Fruit fly (Drosophila melanogaster) whole organism, embryonic: Measurements from ENCODE around the gene CG6126.

Experiments
- ATbp ChIP-seq: fragments of 200-800 bp; sonication (Bioruptor generic); optimal IDR thresholded peaks from 2 replicates; lab custom pipeline; 2017; ENCODE audit warnings: missing biosample characterization, mild to moderate bottlenecking, missing genetic modification characterization, missing genetic modification reagents
- Bdp1 ChIP-seq: fragments of 200-800 bp; sonication (Bioruptor generic); optimal IDR thresholded peaks from 3 replicates; lab custom pipeline; 2016; ENCODE audit warnings: missing biosample characterization, missing genetic modification characterization
- CG11093 ChIP-seq: fragments of 200-800 bp; sonication (Bioruptor generic); IDR thresholded peaks from 3 replicates; pipeline ENCODE4 v1.3.6; 2022; ENCODE audit warnings: missing biosample characterization, missing genetic modification characterization
- CG11696 ChIP-seq: fragments of 200-800 bp; sonication (Bioruptor generic); IDR thresholded peaks from 2 replicates; pipeline ENCODE4 v1.3.6; 2022; ENCODE audit warnings: missing biosample characterization, missing genetic modification characterization
- CG14667 ChIP-seq: fragments of 200-800 bp; sonication (Bioruptor generic); IDR thresholded peaks from 2 replicates; pipeline ENCODE4 v1.3.6; 2022; ENCODE audit warnings: missing biosample characterization, missing genetic modification characterization
- CG16863 ChIP-seq: fragments of 200-800 bp; sonication (Bioruptor generic); optimal IDR thresholded peaks from 3 replicates; lab custom pipeline; 2016; ENCODE audit warnings: missing biosample characterization, missing genetic modification characterization
- CG17328 ChIP-seq: fragments of 200-800 bp; sonication (Bioruptor generic); IDR thresholded peaks from 2 replicates; pipeline ENCODE4 v1.3.6; 2022; ENCODE audit warnings: missing biosample characterization, missing genetic modification characterization
- CG17385 ChIP-seq: fragments of 200-800 bp; sonication (Bioruptor generic); optimal IDR thresholded peaks from 3 replicates; lab custom pipeline; 2018; ENCODE audit warnings: missing biosample characterization, mild to moderate bottlenecking, missing genetic modification characterization
- CG1832 ChIP-seq: fragments of 200-800 bp; sonication (Bioruptor generic); optimal IDR thresholded peaks from 2 replicates; lab custom pipeline; 2017; ENCODE audit warnings: missing biosample characterization, mild to moderate bottlenecking, missing genetic modification characterization, inconsistent platforms
- CG31365 ChIP-seq: fragments of 200-800 bp; sonication (Bioruptor generic); optimal IDR thresholded peaks from 2 replicates; lab custom pipeline; 2018; ENCODE audit warnings: missing biosample characterization, mild to moderate bottlenecking, missing genetic modification characterization
- CG33557 ChIP-seq: fragments of 200-800 bp; sonication (Bioruptor generic); optimal IDR thresholded peaks from 2 replicates; lab custom pipeline; 2019; ENCODE audit warnings: missing biosample characterization, mild to moderate bottlenecking, missing genetic modification characterization, moderate library complexity
- CG3407 ChIP-seq: fragments of 200-800 bp; sonication (Bioruptor generic); optimal IDR thresholded peaks from 2 replicates; lab custom pipeline; 2018; ENCODE audit warnings: missing biosample characterization, mild to moderate bottlenecking, missing genetic modification characterization
- CG34422 ChIP-seq: fragments of 200-800 bp; sonication (Bioruptor generic); IDR thresholded peaks from 3 replicates; pipeline ENCODE4 v1.3.6; 2022; ENCODE audit warnings: missing biosample characterization, missing genetic modification characterization
- CG3838 ChIP-seq: fragments of 200-800 bp; sonication (Bioruptor generic); optimal IDR thresholded peaks from 3 replicates; lab custom pipeline; 2016; ENCODE audit warnings: missing biosample characterization, missing genetic modification characterization
- CG4282 ChIP-seq: fragments of 200-800 bp; sonication (Bioruptor generic); optimal IDR thresholded peaks from 2 replicates; lab custom pipeline; 2016; ENCODE audit warnings: missing biosample characterization, missing genetic modification characterization
- CG6175 ChIP-seq: fragments of 200-800 bp; sonication (Bioruptor generic); IDR thresholded peaks from 3 replicates; pipeline ENCODE4 v1.3.6; 2022; ENCODE audit warnings: missing biosample characterization, missing genetic modification characterization
- CG6791 ChIP-seq: fragments of 200-800 bp; sonication (Bioruptor generic); IDR thresholded peaks from 3 replicates; pipeline ENCODE4 v1.3.6; 2022; ENCODE audit warnings: missing biosample characterization, missing genetic modification characterization; ENCODE audit not compliant: partially characterized antibody
- CG7928 ChIP-seq: fragments of 200-800 bp; sonication (Bioruptor generic); optimal IDR thresholded peaks from 2 replicates; lab custom pipeline; 2017; ENCODE audit warnings: missing biosample characterization, mild to moderate bottlenecking, missing genetic modification characterization
- CG8478 ChIP-seq: fragments of >200 bp; optimal IDR thresholded peaks from 2 replicates; lab custom pipeline; 2018
- CG8765 ChIP-seq: fragments of 200-800 bp; sonication (Bioruptor generic); IDR thresholded peaks from 2 replicates; pipeline ENCODE4 v1.3.6; 2022; ENCODE audit warnings: missing biosample characterization, missing genetic modification characterization
- CG9932 ChIP-seq: fragments of 200-800 bp; sonication (Bioruptor generic); IDR thresholded peaks from 2 replicates; pipeline ENCODE4 v1.3.6; 2022; ENCODE audit warnings: missing biosample characterization, missing genetic modification characterization
- CHES-1-like ChIP-seq: fragments of 200-800 bp; sonication (Bioruptor generic); optimal IDR thresholded peaks from 2 replicates; lab custom pipeline; 2016; ENCODE audit warnings: missing biosample characterization, missing genetic modification characterization
- Doc2 ChIP-seq: fragments of 200-800 bp; sonication (Bioruptor generic); IDR thresholded peaks from 2 replicates; pipeline ENCODE4 v1.3.6; 2022; ENCODE audit warnings: missing biosample characterization, missing genetic modification characterization
- Eip74EF ChIP-seq, 2 experiments: fragments of 200-800 bp in 1 of 2; fragments of >200 bp in 1 of 2; sonication (Bioruptor generic) in 1 of 2; optimal IDR thresholded peaks; 2 replicates each; lab custom pipeline; 2017 to 2019; ENCODE audit warnings: missing biosample characterization in 2 of 2, missing genetic modification characterization in 2 of 2, mild to moderate bottlenecking in 1 of 2, moderate library complexity in 1 of 2
- Ets65A ChIP-seq: fragments of 200-800 bp; sonication (Bioruptor generic); peaks from one replicate; lab custom pipeline; 2016; ENCODE audit warnings: missing biosample characterization, missing genetic modification characterization
- HLH54F ChIP-seq: fragments of 200-800 bp; sonication (Bioruptor generic); optimal IDR thresholded peaks from 3 replicates; lab custom pipeline; 2016; ENCODE audit warnings: missing biosample characterization, missing genetic modification characterization
- Hr3 ChIP-seq: fragments of 200-800 bp; sonication (Bioruptor generic); optimal IDR thresholded peaks from 3 replicates; lab custom pipeline; 2016; ENCODE audit warnings: missing biosample characterization, missing genetic modification characterization
- Pdp1 ChIP-seq, 2 experiments: fragments of 200-800 bp; sonication (Bioruptor generic); optimal IDR thresholded peaks; 3 replicates each; lab custom pipeline; 2016; ENCODE audit warnings: missing biosample characterization in 2 of 2, missing genetic modification characterization in 2 of 2, mild to moderate bottlenecking in 1 of 2, moderate library complexity in 1 of 2
- Side ChIP-seq: fragments of 200-800 bp; sonication (Bioruptor generic); optimal IDR thresholded peaks from 2 replicates; lab custom pipeline; 2016; ENCODE audit warnings: missing biosample characterization, missing genetic modification characterization
- Xrp1 ChIP-seq: fragments of 200-800 bp; sonication (Bioruptor generic); IDR thresholded peaks from 2 replicates; pipeline ENCODE4 v1.3.6; 2022; ENCODE audit warnings: missing biosample characterization, missing genetic modification characterization
- abd-A ChIP-seq: fragments of 200-800 bp; sonication (Bioruptor generic); optimal IDR thresholded peaks from 3 replicates; lab custom pipeline; 2019; ENCODE audit warnings: missing biosample characterization, mild to moderate bottlenecking, missing genetic modification characterization, moderate library complexity
- dmrt11E ChIP-seq: fragments of 200-800 bp; sonication (Bioruptor generic); optimal IDR thresholded peaks from 3 replicates; lab custom pipeline; 2018; ENCODE audit warnings: missing biosample characterization, mild to moderate bottlenecking, missing genetic modification characterization, moderate library complexity
- eyg ChIP-seq: fragments of 200-800 bp; sonication (Bioruptor generic); optimal IDR thresholded peaks from 3 replicates; lab custom pipeline; 2016; ENCODE audit warnings: missing biosample characterization, missing genetic modification characterization
- fu2 ChIP-seq: fragments of 200-800 bp; sonication (Bioruptor generic); optimal IDR thresholded peaks from 2 replicates; lab custom pipeline; 2016; ENCODE audit warnings: missing biosample characterization, missing genetic modification characterization
- gfzf ChIP-seq: fragments of 200-800 bp; sonication (Bioruptor generic); optimal IDR thresholded peaks from 2 replicates; lab custom pipeline; 2016; ENCODE audit warnings: missing biosample characterization, mild to moderate bottlenecking, missing genetic modification characterization, moderate library complexity
- gro ChIP-seq: fragments of 200-800 bp; sonication (Bioruptor generic); optimal IDR thresholded peaks from 2 replicates; lab custom pipeline; 2016; ENCODE audit warnings: missing biosample characterization, missing genetic modification characterization
- her ChIP-seq: fragments of 200-800 bp; sonication (Bioruptor generic); optimal IDR thresholded peaks from 2 replicates; lab custom pipeline; 2016; ENCODE audit warnings: missing biosample characterization, missing genetic modification characterization
- klu ChIP-seq: fragments of 200-800 bp; sonication (Bioruptor generic); IDR thresholded peaks from 2 replicates; pipeline ENCODE4 v1.3.6; 2022; ENCODE audit warnings: missing biosample characterization, missing genetic modification characterization
- kni ChIP-seq: fragments of 200-800 bp; sonication (Bioruptor generic); optimal IDR thresholded peaks from 3 replicates; lab custom pipeline; 2017; ENCODE audit warnings: mild to moderate bottlenecking, missing biosample characterization, missing genetic modification reagents, missing genetic modification characterization
- lbe ChIP-seq: fragments of 200-800 bp; sonication (Bioruptor generic); optimal IDR thresholded peaks from 2 replicates; lab custom pipeline; 2016; ENCODE audit warnings: missing biosample characterization, mild to moderate bottlenecking, missing genetic modification characterization
- oc ChIP-seq: fragments of 200-800 bp; sonication (Bioruptor generic); optimal IDR thresholded peaks from 2 replicates; lab custom pipeline; 2018; ENCODE audit warnings: missing biosample characterization, mild to moderate bottlenecking, missing genetic modification characterization, moderate library complexity
- otp ChIP-seq: fragments of 200-800 bp; sonication (Bioruptor generic); IDR thresholded peaks from 3 replicates; pipeline ENCODE4, ENCODE4 v1.3.6; 2022; ENCODE audit warnings: missing biosample characterization, missing genetic modification characterization
- sens ChIP-seq: fragments of 200-800 bp; sonication (Bioruptor generic); peaks from one replicate; lab custom pipeline; 2016; ENCODE audit warnings: missing biosample characterization, missing genetic modification characterization
- sisA ChIP-seq: fragments of 200-800 bp; sonication (Bioruptor generic); IDR thresholded peaks from 2 replicates; pipeline ENCODE4 v1.3.6; 2022; ENCODE audit warnings: missing biosample characterization, missing genetic modification characterization
- sna ChIP-seq: fragments of 200-800 bp; sonication (Bioruptor generic); IDR thresholded peaks from 2 replicates; pipeline ENCODE4 v1.3.6; 2022; ENCODE audit warnings: missing biosample characterization, missing genetic modification characterization; ENCODE audit not compliant: partially characterized antibody
- ssp ChIP-seq: fragments of 200-800 bp; sonication (Bioruptor generic); IDR thresholded peaks from 2 replicates; pipeline ENCODE4 v1.3.6; 2022; ENCODE audit warnings: missing biosample characterization, missing genetic modification characterization
- tna ChIP-seq: fragments of 200-800 bp; sonication (Bioruptor generic); IDR thresholded peaks from 2 replicates; pipeline ENCODE4 v1.3.6; 2022; ENCODE audit warnings: missing biosample characterization, missing genetic modification characterization; ENCODE audit not compliant: partially characterized antibody
- unpg ChIP-seq: fragments of 200-800 bp; sonication (Bioruptor generic); optimal IDR thresholded peaks from 3 replicates; lab custom pipeline; 2018; ENCODE audit warnings: missing biosample characterization, mild to moderate bottlenecking, missing genetic modification characterization, moderate library complexity
- wdn ChIP-seq: fragments of 200-800 bp; sonication (Bioruptor generic); IDR thresholded peaks from 2 replicates; pipeline ENCODE4 v1.3.6; 2022; ENCODE audit warnings: missing biosample characterization, missing genetic modification characterization
- zfh1 ChIP-seq: fragments of 200-800 bp; sonication (Bioruptor generic); IDR thresholded peaks from 3 replicates; pipeline ENCODE4 v1.3.6; 2022; ENCODE audit warnings: missing biosample characterization, missing genetic modification characterization

Gene CG6126

dm6 chr3R:16231385-16232307 is 28.8 kb upstream of the CG6126 start (continued):
- TF ChIP-seq lbe (GFP tag; lab: Kevin White, UChicago) (peak; percentile 19), CG11093 (GFP tag; lab: Robert Waterston, UW) (peak; percentile 71; the same call in 1 of the 3 replicates), CHES-1-like (GFP tag; lab: Kevin White, UChicago) (peak; percentile 62), HLH54F (GFP tag; lab: Kevin White, UChicago) (peak; percentile 76), CG8478 (lab: Kevin White, UChicago) (no peak), kni (GFP tag; lab: Kevin White, UChicago) (peak; percentile 74), CG6791 (no peak), CG31365 (tag; lab: Kevin White, UChicago) (peak; percentile 19), CG7928 (GFP tag; lab: Kevin White, UChicago) (no peak), abd-A (tag; lab: Kevin White, UChicago) (peak; percentile 84), CG34422 (no peak), CG14667 (no peak), sna (no peak), Side (GFP tag; lab: Kevin White, UChicago) (peak; percentile 69), dmrt11E (tag; lab: Kevin White, UChicago) (peak; percentile 75), Pdp1 (GFP tag; optimal IDR thresholded peaks at IDR 0.05; lab: Kevin White, UChicago) (peak; percentile 60 to 81), Eip74EF (GFP tag; optimal IDR thresholded peaks at IDR 0.05; lab: Kevin White, UChicago) (peak in 1 of 2 experiments; percentile 52), her (GFP tag; lab: Kevin White, UChicago) (peak; percentile 26), Hr3 (GFP tag; lab: Kevin White, UChicago) (peak; percentile 74), Doc2 (no peak), CG3407 (GFP tag; lab: Kevin White, UChicago) (peak; percentile 38), CG16863 (GFP tag; lab: Kevin White, UChicago) (peak; percentile 78), Xrp1 (GFP tag; lab: Robert Waterston, UW) (no peak), zfh1 (GFP tag; lab: Robert Waterston, UW) (no peak), sens (GFP tag; lab: Kevin White, UChicago) (peak; percentile 97), CG17328 (GFP tag; lab: Robert Waterston, UW) (no peak), CG9932 (GFP tag; lab: Robert Waterston, UW) (no peak), CG3838 (peak; percentile 35), ATbp (peak; percentile 73), tna (GFP tag; lab: Robert Waterston, UW) (no peak), fu2 (peak; percentile 64), unpg (peak; percentile 60), CG33557 (peak; percentile 48), klu (GFP tag; lab: Robert Waterston, UW) (no peak), wdn (GFP tag; lab: Robert Waterston, UW) (no peak), Ets65A (GFP tag; lab: Kevin White, UChicago) (peak; percentile 94), CG17385 (peak; percentile 64), CG8765 (GFP tag; lab: Robert Waterston, UW) (no peak), otp (GFP tag; lab: Robert Waterston, UW) (no peak), CG6175 (GFP tag; lab: Robert Waterston, UW) (no peak), CG11696 (GFP tag; lab: Robert Waterston, UW) (no peak), CG4282 (no peak), CG1832 (GFP tag; lab: Kevin White, UChicago) (no peak), gro (no peak), gfzf (GFP tag; lab: Kevin White, UChicago) (no peak), oc (tag; lab: Kevin White, UChicago) (no peak), ssp (no peak), Bdp1 (GFP tag; lab: Kevin White, UChicago) (peak; percentile 50), eyg (GFP tag; lab: Kevin White, UChicago) (peak; percentile 64), sisA (GFP tag; lab: Robert Waterston, UW) (no peak)
